Fruit fly (Drosophila melanogaster) whole organism, wandering third instar larva: ENCODE measurements around the gene LManIV.

Experiments used
- Hr78 ChIP-seq: fragments of >200 bp; optimal IDR thresholded peaks from 2 replicates; lab custom pipeline; 2017; ENCODE audit warnings: missing biosample characterization, missing genetic modification characterization
- br ChIP-seq: fragments of 200-800 bp; sonication (Bioruptor generic); optimal IDR thresholded peaks from 2 replicates; lab custom pipeline; 2016; ENCODE audit warnings: missing biosample characterization, missing genetic modification characterization
- foxo ChIP-seq, 2 experiments: fragments of 200-800 bp; sonication (Bioruptor generic); optimal IDR thresholded peaks; 2 replicates in 1 of 2; 3 replicates in 1 of 2; lab custom pipeline; 2016 to 2017; ENCODE audit warnings: missing biosample characterization in 2 of 2, missing genetic modification characterization in 2 of 2
- jim ChIP-seq: fragments of 175-275, 200-325 bp; sonication (Bioruptor generic); optimal IDR thresholded peaks from 2 replicates; lab custom pipeline; 2016; ENCODE audit warnings: missing biosample characterization, mild to moderate bottlenecking, missing genetic modification characterization
- psq ChIP-seq: fragments of 200-800 bp; sonication (Bioruptor generic); optimal IDR thresholded peaks from 3 replicates; lab custom pipeline; 2017; ENCODE audit warnings: missing biosample characterization, mild to moderate bottlenecking, missing genetic modification characterization, moderate library complexity
- usp ChIP-seq: fragments of >200 bp; optimal IDR thresholded peaks from 2 replicates; lab custom pipeline; 2017; ENCODE audit warnings: missing biosample characterization, missing genetic modification characterization

dm6 chr2L:8736383-8736782, 35.8 kb downstream of the LManIV start:
- TF ChIP-seq br (GFP tag; lab: Kevin White, UChicago) (no peak), Hr78 (GFP tag; lab: Kevin White, UChicago) (no peak), jim (GFP tag; lab: Kevin White, UChicago) (no peak), foxo (GFP tag; optimal IDR thresholded peaks at IDR 0.05; lab: Kevin White, UChicago) (no peak), psq (GFP tag; lab: Kevin White, UChicago) (no peak), usp (GFP tag; lab: Kevin White, UChicago) (no peak)
